Worm (Caenorhabditis elegans) whole organism, midembryonic: ENCODE data around the gene F28F9.3.

Experiments used
- flt-1 ChIP-seq: fragments of 200-800 bp; sonication (Bioruptor generic); IDR thresholded peaks from 2 replicates; pipeline ENCODE4 v1.3.6; 2022; ENCODE audit warnings: missing genetic modification characterization, missing compliant biosample characterization
- med-1 ChIP-seq: sonication (generic microtip); optimal IDR thresholded peaks from 2 replicates; lab custom pipeline; 2017; ENCODE audit warnings: missing genetic modification characterization, mild to moderate bottlenecking, missing compliant biosample characterization, antibody characterized with exemption, missing genetic modification reagents; ENCODE audit not compliant: insufficient read depth

- TF ChIP-seq flt-1 (no peak), med-1 (GFP tag; lab: Kevin White, UChicago) (no peak)
Observed at ce11 chrIV:3844584-3844983, 17.9 kb downstream of the F28F9.3 start.
